Worm (Caenorhabditis elegans): Measurements from ENCODE around the gene tag-266.

ce11 chrIII:665173-665757 is 25.2 kb upstream of the tag-266 start, which contains the start of gene C09F5.3:
- TF ChIP-seq ceh-82 (tag; optimal IDR thresholded peaks at IDR 0.05) (no peak), pha-4 (tag; optimal IDR thresholded peaks at IDR 0.05) (no peak), aly-2 (tag; optimal IDR thresholded peaks at IDR 0.05) (no peak), ama-1 (optimal IDR thresholded peaks at IDR 0.05) (no peak)
